Fruit fly (Drosophila melanogaster): ENCODE results near the gene jvl.

The jvl gene

dm6 chr3R:14740658-14741191 is 657 bp upstream of the jvl start (continued):
- TF ChIP-seq Aef1 (GFP tag; IDR thresholded peaks at IDR 0.05), result peak; percentile 57; the same call in 2 of the 3 replicates
- TF ChIP-seq CG4282 (GFP tag; optimal IDR thresholded peaks at IDR 0.05), result peak; percentile 34
- TF ChIP-seq Camta (GFP tag; optimal IDR thresholded peaks at IDR 0.05), result peak; percentile 24
- TF ChIP-seq CG18764 (GFP tag; optimal IDR thresholded peaks at IDR 0.05), result peak; percentile 50
- TF ChIP-seq cg (GFP tag; optimal IDR thresholded peaks at IDR 0.05), result peak; percentile 64
- peak; percentile 62 for TF ChIP-seq CG13624 (GFP tag; optimal IDR thresholded peaks at IDR 0.05)
- TF ChIP-seq CG9727 (GFP tag; optimal IDR thresholded peaks at IDR 0.05), result peak; percentile 8
- 0 out of 2 replicates have a peak, but pooled peaks have one; percentile 26 for TF ChIP-seq CG43689 (GFP tag; IDR thresholded peaks at IDR 0.05)
- peak; percentile 81 for TF ChIP-seq pb (GFP tag; optimal IDR thresholded peaks at IDR 0.05)
- TF ChIP-seq rib (GFP tag; IDR thresholded peaks at IDR 0.05), result peak; percentile 72
- TF ChIP-seq CG1024 (GFP tag; IDR thresholded peaks at IDR 0.05), result 0 out of 2 replicates have a peak, but pooled peaks have one; percentile 31
- TF ChIP-seq Nf-YA (GFP tag; IDR thresholded peaks at IDR 0.05), result no peak
- no peak for TF ChIP-seq grn (GFP tag; optimal IDR thresholded peaks at IDR 0.05)
- no peak for TF ChIP-seq cwo (GFP tag; optimal IDR thresholded peaks at IDR 0.05)
- no peak for TF ChIP-seq eve (GFP tag; optimal IDR thresholded peaks at IDR 0.05)
- peak; percentile 2 for TF ChIP-seq da (GFP tag; optimal IDR thresholded peaks at IDR 0.05)
- 0 out of 3 replicates have a peak, but pooled peaks have one; percentile 23 for TF ChIP-seq CG7963 (GFP tag; IDR thresholded peaks at IDR 0.05; ENCODE audit: partially characterized antibody)
- peak; percentile 7; the same call in 1 of the 2 replicates for TF ChIP-seq aop (GFP tag; IDR thresholded peaks at IDR 0.05)
- TF ChIP-seq ind (GFP tag; optimal IDR thresholded peaks at IDR 0.05), result peak; percentile 56
- no peak; the same call in 2 of the 3 replicates for TF ChIP-seq CG14050 (GFP tag; IDR thresholded peaks at IDR 0.05)
- no peak for TF ChIP-seq fd96Cb (tag; optimal IDR thresholded peaks at IDR 0.05)
- TF ChIP-seq Kr (GFP tag; optimal IDR thresholded peaks at IDR 0.05), result no peak
- no peak for TF ChIP-seq hb (GFP tag; IDR thresholded peaks at IDR 0.05; ENCODE audit: partially characterized antibody)
- peak; percentile 26 for TF ChIP-seq trem (tag; optimal IDR thresholded peaks at IDR 0.05)
- peak; percentile 63 for TF ChIP-seq CG13296 (GFP tag; optimal IDR thresholded peaks at IDR 0.05)
- peak; percentile 46; the same call in 1 of the 2 replicates for TF ChIP-seq CG6689 (GFP tag; IDR thresholded peaks at IDR 0.05)
- TF ChIP-seq hth (optimal IDR thresholded peaks at IDR 0.05), result no peak
- TF ChIP-seq tgo (GFP tag; IDR thresholded peaks at IDR 0.05), result peak; percentile 38; the same call in 2 of the 3 replicates
- TF ChIP-seq zfh2 (GFP tag; optimal IDR thresholded peaks at IDR 0.05), result peak; percentile 80
- peak; percentile 47 for TF ChIP-seq CG16863 (GFP tag; optimal IDR thresholded peaks at IDR 0.05)
- no peak for TF ChIP-seq Dll (GFP tag; IDR thresholded peaks at IDR 0.05; ENCODE audit: partially characterized antibody)
- peak; percentile 83 for TF ChIP-seq ftz-f1 (GFP tag; optimal IDR thresholded peaks at IDR 0.05)
- TF ChIP-seq CG9876 (GFP tag; optimal IDR thresholded peaks at IDR 0.05), result peak; percentile 76
- TF ChIP-seq tll (GFP tag; optimal IDR thresholded peaks at IDR 0.05), result peak in 1 of 2 experiments; percentile 21
- TF ChIP-seq CG2678 (tag; optimal IDR thresholded peaks at IDR 0.05), result peak; percentile 22
- TF ChIP-seq Atf3 (GFP tag; optimal IDR thresholded peaks at IDR 0.05), result no peak
- peak; percentile 41 for TF ChIP-seq CG2202 (tag; optimal IDR thresholded peaks at IDR 0.05)
- no peak for TF ChIP-seq CTCF (GFP tag; optimal IDR thresholded peaks at IDR 0.05)
- TF ChIP-seq CG10979 (tag; optimal IDR thresholded peaks at IDR 0.05), result peak; percentile 10
- TF ChIP-seq CG6791 (GFP tag; IDR thresholded peaks at IDR 0.05; ENCODE audit: partially characterized antibody), result peak; percentile 49; the same call in 2 of the 3 replicates
- no peak for TF ChIP-seq Lpt (GFP tag; optimal IDR thresholded peaks at IDR 0.05)
- peak; percentile 92 for TF ChIP-seq Ets97D (GFP tag; optimal IDR thresholded peaks at IDR 0.05)
- no peak for TF ChIP-seq pan (optimal IDR thresholded peaks at IDR 0.05)
- TF ChIP-seq pan (GFP tag; optimal IDR thresholded peaks at IDR 0.05 in 1 of 2, IDR thresholded peaks at IDR 0.05 in 1 of 2), result peak in 1 of 2 experiments; percentile 35
- no peak for TF ChIP-seq CG15011 (GFP tag; optimal IDR thresholded peaks at IDR 0.05)
- peak; percentile 94 for TF ChIP-seq CG10267 (tag; optimal IDR thresholded peaks at IDR 0.05)
- peak; percentile 89 for TF ChIP-seq sens (GFP tag)
- no peak for TF ChIP-seq Bteb2 (GFP tag; optimal IDR thresholded peaks at IDR 0.05)
- TF ChIP-seq bcd (GFP tag; optimal IDR thresholded peaks at IDR 0.05), result peak; percentile 71
- TF ChIP-seq gem (tag; optimal IDR thresholded peaks at IDR 0.05), result peak; percentile 28
- TF ChIP-seq knrl (GFP tag; IDR thresholded peaks at IDR 0.05; ENCODE audit: partially characterized antibody), result no peak; the same call in 2 of the 3 replicates

All from whole organism, embryonic.